Worm (Caenorhabditis elegans) whole organism, L1 larva: ENCODE results near the gene F45D3.1.
A peak's percentile ranks its signal among the peaks of the same experiment; 100 is the strongest.
"Not testable (repeated sequence)": the region's sequence is repeated elsewhere in the genome, so short reads cannot be mapped to it uniquely, and the experiment has no call there.

Source experiments
- lir-3 ChIP-seq: sonication (generic microtip); optimal IDR thresholded peaks from 2 replicates; lab custom pipeline; 2016; ENCODE audit warnings: mild to moderate bottlenecking, missing genetic modification characterization, moderate library complexity, missing compliant biosample characterization; ENCODE audit not compliant: poor library complexity
- nhr-237 ChIP-seq: fragments of 150-350 bp; optimal IDR thresholded peaks from 2 replicates; lab custom pipeline; 2014; ENCODE audit warnings: missing biosample characterization, missing genetic modification characterization
- nhr-76 ChIP-seq: sonication (generic microtip); optimal IDR thresholded peaks from 2 replicates; lab custom pipeline; 2017; ENCODE audit warnings: missing biosample characterization, missing genetic modification characterization

- not testable (repeated sequence) for TF ChIP-seq nhr-76 (tag; lab: Kevin White, UChicago)
- TF ChIP-seq nhr-237 (tag; lab: Kevin White, UChicago), result peak; percentile 64
- TF ChIP-seq lir-3 (tag; lab: Kevin White, UChicago), result peak; percentile 70
Measured at ce11 chrV:12509922-12510582, 16.8 kb upstream of the F45D3.1 start.
